Fruit fly (Drosophila melanogaster): ENCODE results near the gene Efr.
A peak's percentile ranks its signal among the peaks of the same experiment; 100 is the strongest.

The Efr gene

DNA sequence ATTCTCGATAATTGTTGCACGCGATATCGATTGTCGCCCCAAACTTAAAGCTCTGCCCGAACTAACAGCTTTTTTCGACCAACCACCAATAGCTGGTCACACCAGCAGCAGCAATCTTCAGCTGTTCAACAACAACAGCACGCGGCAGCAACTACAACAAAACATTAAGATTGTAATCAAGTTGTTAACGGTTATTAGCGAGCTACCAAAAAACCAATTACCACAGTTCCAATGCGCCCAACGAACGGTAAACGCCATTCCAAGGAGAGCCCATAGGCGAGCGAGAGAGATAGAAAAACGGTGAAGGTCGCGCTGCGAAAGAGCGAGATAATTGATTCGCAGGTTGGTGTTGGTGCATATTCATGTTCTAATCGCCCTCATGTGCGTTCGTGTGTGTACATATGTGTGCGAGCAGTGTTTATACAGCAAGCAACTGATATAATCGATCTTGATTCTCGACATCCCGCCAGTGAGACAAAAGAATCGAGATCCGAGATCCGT is at the start of gene Efr:
Gene Efr (plus strand): TSS at position 113 of the 501 bp plus-strand sequence.
- no peak for TF ChIP-seq rgr (GFP tag; optimal IDR thresholded peaks at IDR 0.05)
- TF ChIP-seq pan (optimal IDR thresholded peaks at IDR 0.05), result no peak
- no peak for TF ChIP-seq Hr78 (GFP tag; optimal IDR thresholded peaks at IDR 0.05)
- no peak for TF ChIP-seq woc (GFP tag; optimal IDR thresholded peaks at IDR 0.05)
- no peak for TF ChIP-seq Jra (GFP tag; optimal IDR thresholded peaks at IDR 0.05)
- no peak for TF ChIP-seq foxo (GFP tag; optimal IDR thresholded peaks at IDR 0.05)
- no peak for TF ChIP-seq CrebA (GFP tag; optimal IDR thresholded peaks at IDR 0.05; ENCODE audit: borderline replicate concordance)
- no peak for TF ChIP-seq psq (GFP tag; optimal IDR thresholded peaks at IDR 0.05)
- TF ChIP-seq tai (GFP tag; optimal IDR thresholded peaks at IDR 0.05), result no peak
- TF ChIP-seq Hnf4 (GFP tag; optimal IDR thresholded peaks at IDR 0.05), result no peak
- TF ChIP-seq OdsH (GFP tag; optimal IDR thresholded peaks at IDR 0.05), result no peak
- TF ChIP-seq sv (GFP tag; optimal IDR thresholded peaks at IDR 0.05), result no peak
- no peak for TF ChIP-seq Mio (GFP tag; optimal IDR thresholded peaks at IDR 0.05)
- no peak for TF ChIP-seq Sp1 (GFP tag; optimal IDR thresholded peaks at IDR 0.05)

DNA sequence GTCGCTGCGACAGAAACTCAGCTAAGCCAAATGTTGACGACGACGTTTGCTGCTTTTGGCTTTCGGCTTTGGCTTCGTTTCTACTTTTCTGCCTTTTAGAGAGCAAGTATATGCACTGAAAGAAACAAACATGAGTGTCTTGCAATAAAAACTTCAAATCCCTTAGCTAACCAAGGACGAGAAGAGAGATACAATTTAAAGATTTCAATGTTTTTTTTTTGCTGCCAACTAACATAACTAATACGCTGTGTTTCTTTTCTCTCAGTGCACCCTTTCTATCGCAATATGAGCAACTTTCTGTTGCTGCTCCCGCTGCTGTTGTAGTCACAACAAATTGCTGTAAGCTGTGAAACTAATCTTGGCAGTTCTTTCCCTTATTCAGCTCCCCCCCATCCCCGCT is 40.3 kb upstream of the Efr start:
- no peak for TF ChIP-seq CG32264 (GFP tag; optimal IDR thresholded peaks at IDR 0.05)
- no peak for TF ChIP-seq Dif (GFP tag; optimal IDR thresholded peaks at IDR 0.05; ENCODE audit: partially characterized antibody)
- no peak for TF ChIP-seq Myc (optimal IDR thresholded peaks at IDR 0.05)
- TF ChIP-seq Hnf4 (GFP tag; optimal IDR thresholded peaks at IDR 0.05), result no peak
- TF ChIP-seq ey (GFP tag; optimal IDR thresholded peaks at IDR 0.05), result no peak
- no peak for TF ChIP-seq Vsx2 (GFP tag; optimal IDR thresholded peaks at IDR 0.05; ENCODE audit: partially characterized antibody)
- no peak for TF ChIP-seq jim (GFP tag; optimal IDR thresholded peaks at IDR 0.05)
- TF ChIP-seq brk (GFP tag; optimal IDR thresholded peaks at IDR 0.05), result no peak
- no peak for TF ChIP-seq Rel (GFP tag; optimal IDR thresholded peaks at IDR 0.05)
- no peak for TF ChIP-seq Rel (tag; optimal IDR thresholded peaks at IDR 0.05)
- TF ChIP-seq CrebA (GFP tag; optimal IDR thresholded peaks at IDR 0.05; ENCODE audit: borderline replicate concordance), result no peak
- no peak for TF ChIP-seq usp (GFP tag; optimal IDR thresholded peaks at IDR 0.05)
- TF ChIP-seq dl (GFP tag; optimal IDR thresholded peaks at IDR 0.05; ENCODE audit: insufficient read depth in 1 of 2, partially characterized antibody in 2 of 2), result no peak
- TF ChIP-seq psq (GFP tag; optimal IDR thresholded peaks at IDR 0.05), result no peak
- no peak for TF ChIP-seq HLH106 (tag; optimal IDR thresholded peaks at IDR 0.05)
- TF ChIP-seq dsf (GFP tag; optimal IDR thresholded peaks at IDR 0.05; ENCODE audit: borderline replicate concordance), result no peak
- TF ChIP-seq Jra (GFP tag; optimal IDR thresholded peaks at IDR 0.05), result no peak
- no peak for TF ChIP-seq rgr (GFP tag; optimal IDR thresholded peaks at IDR 0.05)
- no peak for TF ChIP-seq dmrt93B (GFP tag; optimal IDR thresholded peaks at IDR 0.05)
- no peak for TF ChIP-seq OdsH (GFP tag; optimal IDR thresholded peaks at IDR 0.05)

DNA sequence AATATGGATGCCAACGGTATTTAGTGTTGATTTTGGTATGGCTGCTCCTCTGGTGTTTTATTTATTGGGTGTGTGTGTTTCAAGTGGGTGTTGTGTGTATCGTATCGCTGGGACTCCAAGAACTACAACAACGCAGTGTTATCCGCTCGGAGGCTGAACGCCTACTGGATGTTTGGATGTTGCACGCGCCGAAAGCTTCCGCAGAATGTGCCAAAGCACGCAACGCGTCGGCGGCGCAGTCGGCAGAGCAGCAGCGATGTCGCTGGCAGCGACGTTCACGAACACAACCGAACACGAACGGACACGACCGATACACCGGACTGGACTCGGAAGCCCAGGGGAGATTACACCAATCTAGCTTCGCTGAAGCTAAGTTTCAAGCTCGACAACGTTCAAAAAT is 27.4 kb upstream of the Efr start, which contains the start of gene Ca-alpha1T:
Gene Ca-alpha1T (minus strand): TSS at position 152 of the 400 bp plus-strand sequence.
- TF ChIP-seq woc (GFP tag; optimal IDR thresholded peaks at IDR 0.05), result no peak
- no peak for TF ChIP-seq psq (GFP tag; optimal IDR thresholded peaks at IDR 0.05)
- TF ChIP-seq Hnf4 (GFP tag; optimal IDR thresholded peaks at IDR 0.05), result no peak
- no peak for TF ChIP-seq lola (GFP tag; optimal IDR thresholded peaks at IDR 0.05)
- TF ChIP-seq GATAd (GFP tag; optimal IDR thresholded peaks at IDR 0.05), result no peak
- no peak for TF ChIP-seq pan (optimal IDR thresholded peaks at IDR 0.05)
- TF ChIP-seq foxo (GFP tag; optimal IDR thresholded peaks at IDR 0.05), result no peak
- no peak for TF ChIP-seq br (GFP tag; optimal IDR thresholded peaks at IDR 0.05)
- no peak for TF ChIP-seq Abd-B (GFP tag; optimal IDR thresholded peaks at IDR 0.05)
- TF ChIP-seq CG32264 (GFP tag; optimal IDR thresholded peaks at IDR 0.05), result no peak

DNA sequence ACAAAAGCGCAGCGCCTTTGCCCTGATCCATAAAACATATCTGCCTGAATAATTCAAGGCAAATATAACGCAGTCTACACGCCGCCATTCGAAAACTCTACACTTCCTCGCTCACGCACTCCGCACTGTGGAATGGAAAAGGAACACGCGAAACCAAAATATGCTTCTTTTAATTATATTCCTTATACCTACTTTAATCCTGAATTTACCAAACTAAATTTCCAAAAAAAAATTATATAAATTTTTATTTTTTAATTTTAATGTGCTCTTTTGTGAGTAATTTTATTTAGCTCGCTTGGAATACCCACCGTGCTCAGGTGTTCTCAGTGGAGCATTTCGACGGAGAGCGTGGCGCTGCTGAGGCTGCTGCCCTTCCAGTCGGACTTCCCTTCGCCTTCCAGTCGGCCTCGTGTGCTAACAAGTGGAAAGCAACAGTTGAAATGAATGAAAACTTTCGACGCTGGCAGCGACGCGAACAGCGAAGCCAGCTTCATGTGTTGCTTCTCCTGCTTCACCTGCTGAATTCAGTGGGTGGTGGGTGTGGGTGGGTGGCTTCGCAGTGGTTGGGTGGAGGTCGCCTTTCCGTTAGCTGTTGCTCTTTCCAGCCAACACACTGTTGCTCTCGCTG is 26.5 kb upstream of the Efr start:
- TF ChIP-seq HLH106 (tag; optimal IDR thresholded peaks at IDR 0.05), result peak; percentile 65
- peak in 1 of 2 experiments; percentile 64 for TF ChIP-seq foxo (GFP tag; optimal IDR thresholded peaks at IDR 0.05)
- TF ChIP-seq lola (GFP tag; optimal IDR thresholded peaks at IDR 0.05), result no peak
- peak; percentile 25 for TF ChIP-seq ey (GFP tag; optimal IDR thresholded peaks at IDR 0.05)
- no peak for TF ChIP-seq br (GFP tag; optimal IDR thresholded peaks at IDR 0.05)
- TF ChIP-seq Dfd (GFP tag; optimal IDR thresholded peaks at IDR 0.05), result no peak
- TF ChIP-seq dmrt93B (GFP tag; optimal IDR thresholded peaks at IDR 0.05), result peak; percentile 14
- TF ChIP-seq Hnf4 (GFP tag; optimal IDR thresholded peaks at IDR 0.05), result no peak
- TF ChIP-seq jim (GFP tag; optimal IDR thresholded peaks at IDR 0.05), result no peak
- TF ChIP-seq Sp1 (GFP tag; optimal IDR thresholded peaks at IDR 0.05), result peak; percentile 49
- TF ChIP-seq sv (GFP tag; optimal IDR thresholded peaks at IDR 0.05), result peak; percentile 40
- TF ChIP-seq psq (GFP tag; optimal IDR thresholded peaks at IDR 0.05), result peak; percentile 34
- peak; percentile 59 for TF ChIP-seq h (GFP tag; optimal IDR thresholded peaks at IDR 0.05)
- TF ChIP-seq OdsH (GFP tag; optimal IDR thresholded peaks at IDR 0.05), result peak; percentile 38
- no peak for TF ChIP-seq sage (GFP tag; optimal IDR thresholded peaks at IDR 0.05)
- peak; percentile 47 for TF ChIP-seq fru (GFP tag; optimal IDR thresholded peaks at IDR 0.05)
- TF ChIP-seq dl (GFP tag; optimal IDR thresholded peaks at IDR 0.05; ENCODE audit: insufficient read depth in 1 of 2, partially characterized antibody in 2 of 2), result no peak
- peak; percentile 49 for TF ChIP-seq rgr (GFP tag; optimal IDR thresholded peaks at IDR 0.05)
- TF ChIP-seq CrebA (GFP tag; optimal IDR thresholded peaks at IDR 0.05; ENCODE audit: borderline replicate concordance), result no peak
